Fruit fly (Drosophila melanogaster): ENCODE data around the gene Send2.

DNA sequence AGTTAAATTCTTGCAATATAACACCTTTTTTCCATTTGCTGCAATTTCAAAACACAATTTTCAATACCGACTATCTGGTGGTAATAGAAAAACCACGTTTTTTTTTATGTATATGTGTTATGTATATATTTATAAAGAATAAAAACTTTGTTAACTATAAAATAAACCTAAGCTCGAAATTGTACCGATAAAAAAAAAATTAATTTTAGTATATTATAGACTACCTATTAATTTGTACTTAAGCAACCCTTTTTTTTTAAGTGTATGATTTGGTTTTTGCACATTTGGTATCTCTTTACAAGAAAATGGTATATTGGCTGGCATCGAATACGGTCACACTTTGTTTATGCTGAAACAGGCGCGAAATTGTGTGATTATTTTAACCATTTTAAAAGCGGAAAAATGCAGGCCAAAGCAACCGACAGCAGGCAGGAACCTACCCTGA lies 15.3 kb upstream of the Send2 start, which contains the start of gene spel1:
- TF ChIP-seq Dfd (GFP tag; optimal IDR thresholded peaks at IDR 0.05) (no peak), usp (GFP tag; optimal IDR thresholded peaks at IDR 0.05) (no peak), CG32264 (GFP tag; optimal IDR thresholded peaks at IDR 0.05) (no peak), fru (GFP tag; optimal IDR thresholded peaks at IDR 0.05) (peak; percentile 50), brk (GFP tag; optimal IDR thresholded peaks at IDR 0.05) (peak; percentile 18)

Data from whole organism, wandering third instar larva.